Worm (Caenorhabditis elegans): Measurements from ENCODE around the gene fbxb-47.

fbxb-47 gene

DNA sequence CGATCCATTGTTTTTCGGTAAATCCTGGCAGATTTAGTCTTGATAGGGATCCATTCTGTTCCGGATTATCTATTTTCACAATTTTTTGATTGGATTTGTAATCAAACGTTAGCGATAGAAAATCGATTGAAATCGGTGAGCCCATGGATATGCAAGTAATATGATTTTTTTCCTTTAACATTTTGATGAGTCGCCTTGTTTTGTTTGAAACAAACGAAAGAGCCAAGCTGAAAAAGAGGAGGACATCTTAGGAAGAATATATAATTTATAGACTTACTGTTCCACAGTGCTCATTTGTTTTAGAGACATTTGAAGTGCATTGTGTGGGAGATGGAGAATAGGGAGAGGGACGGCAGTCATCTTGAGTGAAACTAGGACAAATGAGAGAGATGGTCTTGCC, 14.4 kb downstream of the fbxb-47 start, which contains the start of the genes fbxb-18 and fbxb-19:
Gene fbxb-18 (minus strand): TSS at position 101 of the 400 bp plus-strand sequence.
Gene fbxb-19 (minus strand): TSS at position 369 of the 400 bp plus-strand sequence.
- TF ChIP-seq elt-2 (tag; optimal IDR thresholded peaks at IDR 0.05): no peak
- TF ChIP-seq fkh-4 (tag; optimal IDR thresholded peaks at IDR 0.05; ENCODE audit: borderline replicate concordance): no peak
- no peak for TF ChIP-seq vab-15 (tag; optimal IDR thresholded peaks at IDR 0.05)
- TF ChIP-seq sox-4 (tag; optimal IDR thresholded peaks at IDR 0.05): no peak
- no peak for TF ChIP-seq unc-130 (tag; optimal IDR thresholded peaks at IDR 0.05)
- TF ChIP-seq ztf-4 (tag; optimal IDR thresholded peaks at IDR 0.05): no peak
- no peak for TF ChIP-seq skn-1 (tag; optimal IDR thresholded peaks at IDR 0.05)
- no peak for TF ChIP-seq nhr-85 (tag)
- TF ChIP-seq ceh-63 (GFP tag; optimal IDR thresholded peaks at IDR 0.05): no peak
- no peak for TF ChIP-seq hpl-2 (GFP tag; optimal IDR thresholded peaks at IDR 0.05)
- no peak for TF ChIP-seq elt-3 (tag; optimal IDR thresholded peaks at IDR 0.05)
- no peak for TF ChIP-seq ama-1 (optimal IDR thresholded peaks at IDR 0.05)
- no peak for TF ChIP-seq unc-98 (GFP tag; IDR thresholded peaks at IDR 0.05)
- no peak for TF ChIP-seq ceh-90 (tag; optimal IDR thresholded peaks at IDR 0.05)
- no peak for TF ChIP-seq snu-23 (GFP tag; optimal IDR thresholded peaks at IDR 0.05)
- TF ChIP-seq sup-37 (GFP tag; optimal IDR thresholded peaks at IDR 0.05): no peak
- TF ChIP-seq nhr-28 (tag; optimal IDR thresholded peaks at IDR 0.05): no peak

DNA sequence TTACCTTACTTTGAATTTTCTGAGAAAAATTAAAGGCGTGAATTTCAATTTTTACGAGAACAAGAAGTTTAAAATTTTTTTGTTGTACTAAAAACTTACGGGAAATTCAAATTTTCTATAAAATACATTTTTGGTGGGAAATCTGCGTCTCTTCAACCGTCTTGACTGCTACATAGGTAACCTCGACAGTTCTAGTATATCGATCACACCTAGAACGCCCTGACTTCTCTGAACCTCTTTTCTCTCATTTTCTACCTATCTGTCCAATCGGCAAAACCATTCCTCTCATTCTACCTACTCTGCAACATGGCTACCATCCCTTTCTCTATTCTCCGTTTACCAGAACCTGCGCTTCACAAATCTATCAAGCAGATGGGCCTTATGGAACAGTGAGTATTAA, 19.5 kb downstream of the fbxb-47 start, which contains the start of gene fbxb-25:
Gene fbxb-25 (plus strand): TSS at position 301 of the 400 bp plus-strand sequence.
- TF ChIP-seq unc-62 (GFP tag; optimal IDR thresholded peaks at IDR 0.05) (no peak), nhr-84 (tag; optimal IDR thresholded peaks at IDR 0.05) (no peak), fos-1 (tag; optimal IDR thresholded peaks at IDR 0.05) (no peak), isw-1 (GFP tag; IDR thresholded peaks at IDR 0.05) (no peak), ztf-11 (tag; optimal IDR thresholded peaks at IDR 0.05) (no peak), swsn-7 (tag; optimal IDR thresholded peaks at IDR 0.05) (no peak), zag-1 (tag; optimal IDR thresholded peaks at IDR 0.05) (no peak), sptf-1 (tag; optimal IDR thresholded peaks at IDR 0.05) (no peak), unc-98 (GFP tag; IDR thresholded peaks at IDR 0.05) (no peak), nhr-19 (GFP tag; conservative IDR thresholded peaks at IDR 0.05) (no peak), unc-86 (tag; optimal IDR thresholded peaks at IDR 0.05) (no peak), lir-3 (tag; optimal IDR thresholded peaks at IDR 0.05; ENCODE audit: poor library complexity) (no peak), hpl-2 (GFP tag; optimal IDR thresholded peaks at IDR 0.05) (no peak), tbx-2 (tag; optimal IDR thresholded peaks at IDR 0.05) (no peak), nhr-71 (tag; optimal IDR thresholded peaks at IDR 0.05) (no peak), lsy-2 (tag; optimal IDR thresholded peaks at IDR 0.05) (no peak), xbp-1 (tag; optimal IDR thresholded peaks at IDR 0.05) (no peak), nhr-28 (tag; optimal IDR thresholded peaks at IDR 0.05) (no peak)

DNA sequence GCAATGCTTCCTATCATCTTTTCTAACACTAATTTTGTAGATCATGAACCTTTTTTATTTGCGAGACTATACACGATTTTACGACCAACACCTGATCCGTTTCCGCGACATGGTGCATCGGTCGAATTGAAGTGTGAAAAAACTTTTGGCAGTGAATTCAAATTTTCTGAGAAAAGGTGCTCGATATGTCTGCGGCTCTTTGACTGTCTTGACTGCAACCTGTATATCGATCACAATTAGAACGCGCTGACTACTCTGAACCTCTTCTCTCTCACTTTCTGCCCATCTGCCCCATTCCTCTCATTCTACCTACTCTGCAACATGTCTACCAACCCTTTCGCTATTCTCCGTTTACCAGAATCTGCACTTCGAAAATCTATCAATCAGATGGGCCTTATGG, 21.0 kb downstream of the fbxb-47 start, which contains the start of gene fbxb-26:
Gene fbxb-26 (plus strand): TSS at position 301 of the 400 bp plus-strand sequence.
- TF ChIP-seq nhr-90 (tag; optimal IDR thresholded peaks at IDR 0.05; ENCODE audit: poor library complexity) (no peak), nhr-28 (tag; optimal IDR thresholded peaks at IDR 0.05) (no peak), mdl-1 (tag; optimal IDR thresholded peaks at IDR 0.05) (no peak), fkh-4 (tag; optimal IDR thresholded peaks at IDR 0.05; ENCODE audit: borderline replicate concordance) (no peak), snpc-4 (tag; optimal IDR thresholded peaks at IDR 0.05) (no peak), nhr-19 (GFP tag; conservative IDR thresholded peaks at IDR 0.05) (no peak), lin-35 (GFP tag; optimal IDR thresholded peaks at IDR 0.05) (no peak), nhr-84 (tag; optimal IDR thresholded peaks at IDR 0.05) (no peak), elt-3 (tag; optimal IDR thresholded peaks at IDR 0.05) (no peak), sox-4 (tag; optimal IDR thresholded peaks at IDR 0.05) (no peak), Y116A8C.19 (tag; optimal IDR thresholded peaks at IDR 0.05; ENCODE audit: borderline replicate concordance) (no peak), dsc-1 (tag; optimal IDR thresholded peaks at IDR 0.05) (no peak), sptf-1 (tag; optimal IDR thresholded peaks at IDR 0.05) (no peak), lir-3 (tag; optimal IDR thresholded peaks at IDR 0.05; ENCODE audit: poor library complexity) (no peak), nhr-20 (tag; optimal IDR thresholded peaks at IDR 0.05) (no peak), ztf-4 (tag; optimal IDR thresholded peaks at IDR 0.05) (no peak), rnt-1 (tag; optimal IDR thresholded peaks at IDR 0.05) (no peak), nhr-77 (tag; optimal IDR thresholded peaks at IDR 0.05) (no peak), fkh-10 (GFP tag; optimal IDR thresholded peaks at IDR 0.05) (no peak), lin-15B (tag; optimal IDR thresholded peaks at IDR 0.05) (no peak)

Data from whole organism, L1 larva.